Fruit fly (Drosophila melanogaster): Measurements from ENCODE around the gene shop.
A peak's percentile ranks its signal among the peaks of the same experiment; 100 is the strongest.

Gene shop

DNA sequence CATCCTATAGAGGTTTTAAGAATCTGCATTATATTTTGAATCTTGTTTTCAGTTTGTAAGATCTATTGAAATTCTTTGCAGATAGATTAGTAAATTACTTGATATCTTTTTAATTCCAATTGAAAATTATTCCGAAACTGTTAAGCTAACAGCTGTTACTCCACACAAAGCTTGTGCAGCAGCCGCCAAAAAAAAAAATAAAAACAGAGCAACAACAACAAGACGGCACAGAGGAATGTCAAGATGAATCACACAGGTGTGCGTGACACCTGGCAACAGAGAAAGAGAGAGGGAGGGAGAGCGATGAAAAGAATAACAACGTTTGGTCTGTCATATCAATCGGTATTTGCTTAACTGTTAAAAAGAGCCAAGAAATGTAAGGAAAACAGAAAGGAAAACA lies 13.4 kb downstream of the shop start:
- TF ChIP-seq CG8478 (optimal IDR thresholded peaks at IDR 0.05) (no peak), usp (GFP tag; optimal IDR thresholded peaks at IDR 0.05) (no peak), EcR (GFP tag; optimal IDR thresholded peaks at IDR 0.05) (no peak), psq (optimal IDR thresholded peaks at IDR 0.05) (no peak), Dll (optimal IDR thresholded peaks at IDR 0.05) (no peak), pan (optimal IDR thresholded peaks at IDR 0.05) (no peak)

DNA sequence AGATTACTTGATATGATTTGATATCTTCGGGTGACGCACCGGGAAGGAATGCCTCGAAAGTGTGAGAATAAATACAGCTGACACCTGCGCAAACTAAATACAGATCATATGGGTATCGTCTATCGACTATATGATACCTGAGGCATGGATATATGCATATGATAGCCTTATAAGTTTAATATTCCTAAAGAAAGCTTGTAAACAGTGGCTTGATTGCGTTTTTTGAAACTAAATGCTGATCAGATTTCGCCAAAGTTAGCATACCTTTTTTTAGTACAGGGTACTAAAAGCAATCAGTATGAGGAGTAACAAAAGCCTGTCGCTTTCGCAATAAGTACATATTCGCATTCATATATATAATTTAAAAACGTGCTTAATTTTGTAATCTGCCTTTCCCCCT lies 14.0 kb downstream of the shop start:
- TF ChIP-seq pan (optimal IDR thresholded peaks at IDR 0.05) = peak; percentile 83
- TF ChIP-seq psq (optimal IDR thresholded peaks at IDR 0.05) = no peak

DNA sequence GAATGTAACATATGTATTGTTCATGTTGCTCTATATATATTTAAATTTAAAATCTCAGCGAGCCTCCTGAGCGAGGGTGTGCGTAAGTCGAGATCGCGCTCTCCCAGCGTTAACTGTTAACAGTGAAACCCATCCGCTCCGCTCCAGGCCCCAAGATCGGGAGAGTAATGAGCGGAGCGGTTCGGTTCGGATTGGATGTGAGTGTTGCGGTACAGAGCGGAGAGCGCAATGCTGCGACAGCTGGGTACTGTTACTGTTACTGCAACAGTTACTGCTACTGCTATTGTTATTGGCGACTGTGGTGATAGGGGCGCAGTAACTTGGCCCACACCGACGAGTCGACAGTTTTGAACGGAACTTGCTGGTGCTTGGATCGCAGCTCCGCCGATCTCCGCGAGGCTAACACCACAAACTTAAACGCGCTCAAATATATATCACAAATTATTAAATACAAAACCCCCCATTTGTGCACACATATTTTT lies 16.0 kb downstream of the shop start, which contains the start of gene Pvf1:
Gene Pvf1 (plus strand): TSS at position 312 of the 482 bp plus-strand sequence.
- TF ChIP-seq CG8478 (optimal IDR thresholded peaks at IDR 0.05) = no peak
- TF ChIP-seq psq (optimal IDR thresholded peaks at IDR 0.05) = no peak
- peak; percentile 93 for TF ChIP-seq Dll (optimal IDR thresholded peaks at IDR 0.05)
- peak; percentile 52 for TF ChIP-seq pan (optimal IDR thresholded peaks at IDR 0.05)
- TF ChIP-seq EcR (GFP tag; optimal IDR thresholded peaks at IDR 0.05) = no peak
- TF ChIP-seq usp (GFP tag; optimal IDR thresholded peaks at IDR 0.05) = no peak

DNA sequence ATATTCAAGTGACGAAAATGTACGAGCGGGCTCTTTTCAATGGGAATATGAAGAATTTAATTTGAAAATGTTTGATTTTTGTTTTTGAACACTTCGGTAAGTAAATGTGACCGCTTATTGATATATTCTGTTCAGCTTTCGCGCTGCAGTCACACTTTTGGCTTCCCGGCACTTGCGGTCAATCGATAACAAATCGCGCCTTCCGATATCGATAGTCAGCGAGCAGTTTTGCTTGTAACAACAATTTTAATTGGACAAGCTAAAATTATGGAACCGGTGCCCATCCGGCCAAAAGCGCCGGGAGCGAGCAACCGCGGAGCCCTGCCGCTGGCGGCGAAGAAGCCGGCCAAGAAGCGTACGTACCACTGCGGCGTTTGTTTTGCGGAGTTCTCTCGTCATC lies 18.0 kb downstream of the shop start, which contains the start of gene CG7101:
Gene CG7101 (plus strand): TSS at position 196 of the 400 bp plus-strand sequence.
- TF ChIP-seq pan (optimal IDR thresholded peaks at IDR 0.05) (no peak), psq (optimal IDR thresholded peaks at IDR 0.05) (no peak), EcR (GFP tag; optimal IDR thresholded peaks at IDR 0.05) (no peak), usp (GFP tag; optimal IDR thresholded peaks at IDR 0.05) (no peak), CG8478 (optimal IDR thresholded peaks at IDR 0.05) (no peak), Dll (optimal IDR thresholded peaks at IDR 0.05) (no peak)

DNA sequence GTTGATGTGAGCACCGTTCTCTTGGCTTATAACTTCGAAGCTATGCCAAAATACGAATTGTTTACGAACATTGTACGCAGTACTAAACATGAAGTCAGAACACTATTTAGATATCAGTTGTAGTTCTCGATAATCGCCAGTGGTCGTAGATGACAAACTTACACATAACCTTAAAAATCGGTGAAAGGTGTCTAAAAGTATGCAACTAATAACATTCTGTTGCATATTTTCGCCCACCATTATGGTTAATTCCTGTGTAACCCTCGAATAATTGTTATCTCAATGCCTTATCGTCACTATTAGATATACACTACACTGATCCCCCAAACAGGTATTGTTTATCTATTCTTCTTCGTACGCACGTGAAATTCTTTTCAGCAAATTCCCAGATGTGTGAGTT lies 33.4 kb downstream of the shop start:
- TF ChIP-seq Dll (optimal IDR thresholded peaks at IDR 0.05) = no peak
- no peak for TF ChIP-seq psq (optimal IDR thresholded peaks at IDR 0.05)
- no peak for TF ChIP-seq CG8478 (optimal IDR thresholded peaks at IDR 0.05)

DNA sequence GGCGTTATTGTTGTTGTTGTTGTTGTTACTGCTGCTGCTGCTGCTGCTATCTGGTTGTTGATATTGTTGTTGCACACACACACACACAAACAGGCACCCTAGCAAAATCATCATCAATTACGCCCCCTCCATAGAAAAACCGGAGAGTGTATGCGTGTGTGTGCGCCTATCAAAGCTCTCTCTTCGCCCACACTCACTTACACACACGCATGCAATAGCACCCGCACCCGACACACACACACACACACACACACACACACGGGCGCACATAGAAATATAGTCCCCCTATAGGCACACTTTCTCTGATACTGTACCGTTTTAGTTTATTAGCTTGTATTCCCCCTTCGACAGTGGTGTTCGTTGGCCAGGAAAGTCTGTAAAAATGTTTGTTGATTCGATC lies 34.0 kb downstream of the shop start:
- no peak for TF ChIP-seq EcR (GFP tag; optimal IDR thresholded peaks at IDR 0.05)
- no peak for TF ChIP-seq CG8478 (optimal IDR thresholded peaks at IDR 0.05)
- TF ChIP-seq pan (optimal IDR thresholded peaks at IDR 0.05) = no peak
- TF ChIP-seq Dll (optimal IDR thresholded peaks at IDR 0.05) = no peak
- TF ChIP-seq usp (GFP tag; optimal IDR thresholded peaks at IDR 0.05) = no peak
- TF ChIP-seq psq (optimal IDR thresholded peaks at IDR 0.05) = no peak

DNA sequence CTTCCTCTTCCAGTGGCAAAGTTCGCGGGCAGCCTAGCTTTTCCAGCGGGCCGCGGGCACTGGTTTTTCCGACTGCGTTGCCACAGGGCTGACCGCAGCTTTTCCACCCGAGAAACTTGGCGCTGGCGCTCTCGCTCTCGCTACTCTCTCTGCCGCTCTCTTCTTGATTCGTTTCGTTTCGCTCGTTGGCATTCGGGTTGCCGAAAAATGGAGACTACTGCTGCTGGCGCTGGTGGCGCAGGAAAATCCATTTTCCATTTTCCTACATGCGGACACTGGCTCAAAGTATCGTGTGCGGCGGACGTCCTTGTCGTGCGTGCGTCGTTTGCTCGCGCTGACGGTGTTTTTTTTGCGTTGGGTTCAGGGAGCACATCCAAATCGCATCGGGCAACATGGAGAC lies 35.3 kb downstream of the shop start, which contains the start of gene CG42450:
Gene CG42450 (plus strand): TSS at position 249 of the 400 bp plus-strand sequence.
- TF ChIP-seq usp (GFP tag; optimal IDR thresholded peaks at IDR 0.05) = no peak
- TF ChIP-seq Dll (optimal IDR thresholded peaks at IDR 0.05) = no peak
- TF ChIP-seq pan (optimal IDR thresholded peaks at IDR 0.05) = no peak
- no peak for TF ChIP-seq EcR (GFP tag; optimal IDR thresholded peaks at IDR 0.05)
- TF ChIP-seq psq (optimal IDR thresholded peaks at IDR 0.05) = no peak
- TF ChIP-seq CG8478 (optimal IDR thresholded peaks at IDR 0.05) = no peak

DNA sequence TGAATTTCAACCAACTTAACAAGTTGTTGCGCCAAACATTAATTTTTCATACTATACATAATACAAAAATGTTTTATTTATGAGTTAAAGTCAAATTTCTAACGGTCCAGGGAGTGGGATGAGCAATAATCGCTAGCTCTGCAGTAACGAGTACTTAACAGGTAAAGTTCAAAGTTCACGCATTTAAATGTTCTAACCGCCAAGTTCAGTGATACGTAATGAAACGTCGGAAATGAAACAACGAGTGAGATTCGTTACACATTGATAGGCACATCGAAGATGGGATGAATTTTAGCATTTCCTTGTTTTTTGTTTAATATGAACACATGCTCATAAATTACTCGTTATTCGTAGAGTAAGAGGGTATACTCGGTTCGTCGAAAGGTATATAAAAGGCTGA lies 36.3 kb downstream of the shop start:
- TF ChIP-seq Dll (optimal IDR thresholded peaks at IDR 0.05) (no peak), CG8478 (optimal IDR thresholded peaks at IDR 0.05) (no peak), usp (GFP tag; optimal IDR thresholded peaks at IDR 0.05) (no peak), pan (optimal IDR thresholded peaks at IDR 0.05) (no peak), psq (optimal IDR thresholded peaks at IDR 0.05) (no peak), EcR (GFP tag; optimal IDR thresholded peaks at IDR 0.05) (no peak)

DNA sequence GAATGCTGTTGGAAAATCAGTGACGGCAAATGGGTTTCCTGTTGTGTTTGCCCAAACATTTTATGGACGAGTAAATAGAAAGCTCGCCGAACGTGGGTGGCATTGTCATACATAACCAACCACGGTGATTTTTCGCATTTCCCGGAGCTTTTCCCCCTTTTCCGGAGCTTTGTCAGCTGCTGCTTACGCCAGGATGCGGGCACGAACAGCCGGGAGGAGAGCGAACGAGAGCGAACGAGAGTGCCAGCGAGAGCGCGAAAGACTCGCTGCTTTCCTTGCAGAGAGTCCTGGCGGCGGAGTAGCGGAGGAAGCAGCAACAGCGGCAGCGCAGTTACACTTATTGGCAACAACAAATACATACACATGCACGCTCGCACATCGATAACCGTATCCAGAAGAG lies 42.0 kb downstream of the shop start, which contains the start of gene CG7058:
Gene CG7058 (plus strand): TSS at position 330 of the 400 bp plus-strand sequence.
- no peak for TF ChIP-seq pan (optimal IDR thresholded peaks at IDR 0.05)
- TF ChIP-seq CG8478 (optimal IDR thresholded peaks at IDR 0.05) = no peak
- no peak for TF ChIP-seq usp (GFP tag; optimal IDR thresholded peaks at IDR 0.05)
- TF ChIP-seq Dll (optimal IDR thresholded peaks at IDR 0.05) = no peak
- TF ChIP-seq psq (optimal IDR thresholded peaks at IDR 0.05) = no peak
- TF ChIP-seq EcR (GFP tag; optimal IDR thresholded peaks at IDR 0.05) = no peak

DNA sequence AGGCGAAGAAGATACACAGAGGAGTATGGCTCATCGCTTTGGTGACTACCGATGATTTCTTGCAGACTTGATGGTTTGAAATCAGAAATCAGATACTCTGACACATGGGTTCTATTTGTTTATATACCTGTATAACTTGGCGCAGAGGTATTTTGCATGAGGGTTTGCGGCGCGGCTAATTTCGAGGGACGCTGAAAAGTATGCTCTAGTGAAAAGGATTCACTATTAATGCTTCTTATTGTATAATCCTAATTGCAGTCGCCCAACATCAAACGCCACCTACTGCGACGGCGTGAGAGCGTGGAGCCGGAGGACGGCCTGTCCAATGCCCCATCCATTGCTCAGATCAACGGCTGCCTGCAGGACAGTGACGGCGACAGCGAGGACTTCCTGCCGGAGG lies 43.3 kb downstream of the shop start:
- TF ChIP-seq usp (GFP tag; optimal IDR thresholded peaks at IDR 0.05) = no peak

DNA sequence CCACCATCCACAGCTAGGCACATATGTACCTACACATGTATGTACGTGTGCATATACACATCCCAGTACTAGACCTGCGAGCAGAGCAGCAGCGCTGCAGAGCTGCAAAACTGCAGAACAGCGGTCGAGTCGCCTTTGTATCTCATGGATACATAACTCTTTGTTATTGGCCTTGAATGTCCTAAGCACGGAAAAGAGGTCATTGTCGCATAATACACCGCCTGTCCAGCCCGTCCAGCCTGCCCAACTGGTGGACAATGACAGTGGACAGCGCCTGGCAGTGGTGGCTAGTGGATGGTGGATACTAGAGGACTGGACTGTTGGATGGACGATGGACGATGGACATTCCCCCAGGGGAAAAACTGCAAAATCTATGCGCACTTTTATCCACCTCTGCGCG lies 47.1 kb downstream of the shop start:
- TF ChIP-seq Dll (optimal IDR thresholded peaks at IDR 0.05) (no peak), EcR (GFP tag; optimal IDR thresholded peaks at IDR 0.05) (peak in 1 of 2 experiments; percentile 52), psq (optimal IDR thresholded peaks at IDR 0.05) (no peak)

DNA sequence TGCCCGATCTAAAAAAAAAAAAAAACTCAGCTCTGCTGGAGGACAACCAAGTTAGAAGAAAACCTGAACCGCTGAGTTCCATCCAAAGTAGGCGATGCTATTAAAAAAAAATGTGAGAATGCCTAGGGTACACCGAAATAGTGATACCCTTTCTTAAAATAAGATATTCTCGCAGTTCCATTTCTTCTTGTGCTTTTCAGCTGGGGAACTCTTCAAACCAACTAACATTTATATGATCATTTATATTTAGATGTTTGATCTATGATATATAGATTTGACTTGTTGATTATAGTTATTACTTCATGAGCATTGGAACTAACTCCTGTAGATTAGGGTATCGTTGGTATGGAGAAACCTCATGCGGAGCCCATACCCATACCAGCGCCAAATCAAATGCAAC lies 48.2 kb downstream of the shop start:
- TF ChIP-seq EcR (GFP tag; optimal IDR thresholded peaks at IDR 0.05) = no peak
- no peak for TF ChIP-seq usp (GFP tag; optimal IDR thresholded peaks at IDR 0.05)
- TF ChIP-seq pan (optimal IDR thresholded peaks at IDR 0.05) = no peak
- no peak for TF ChIP-seq Dll (optimal IDR thresholded peaks at IDR 0.05)
- no peak for TF ChIP-seq CG8478 (optimal IDR thresholded peaks at IDR 0.05)

DNA sequence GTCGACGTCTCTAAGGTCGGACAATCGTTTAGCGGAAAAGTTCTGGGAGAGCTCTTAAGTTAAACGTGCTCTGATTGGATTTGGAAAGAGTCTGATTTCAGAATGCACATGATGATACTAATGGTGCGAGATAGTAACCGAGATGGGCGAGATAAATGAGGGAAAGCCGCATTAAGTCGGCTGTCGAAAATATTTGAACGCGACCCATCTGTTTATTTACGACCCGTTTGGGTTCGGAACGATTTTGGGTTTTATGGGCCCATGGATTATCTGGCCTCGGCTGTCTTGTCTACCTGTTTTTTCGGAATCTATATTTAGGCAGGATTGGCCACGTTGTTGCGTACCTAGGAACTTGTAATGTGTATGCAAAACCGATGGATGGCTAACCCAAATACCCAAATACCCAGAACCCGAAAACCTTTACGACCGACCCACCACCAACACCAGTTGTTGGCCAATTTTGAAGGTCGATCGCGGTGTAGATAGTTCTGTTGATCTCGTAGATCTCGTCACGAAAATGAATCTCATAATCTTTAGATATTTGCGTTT lies 49.0 kb downstream of the shop start:
- TF ChIP-seq psq (optimal IDR thresholded peaks at IDR 0.05) (no peak), Dll (optimal IDR thresholded peaks at IDR 0.05) (no peak), CG8478 (optimal IDR thresholded peaks at IDR 0.05) (no peak), pan (optimal IDR thresholded peaks at IDR 0.05) (no peak), usp (GFP tag; optimal IDR thresholded peaks at IDR 0.05) (no peak), EcR (GFP tag; optimal IDR thresholded peaks at IDR 0.05) (no peak)

Measured in whole organism.